Worm (Caenorhabditis elegans): ENCODE data around the gene set-30.

Gene set-30

DNA sequence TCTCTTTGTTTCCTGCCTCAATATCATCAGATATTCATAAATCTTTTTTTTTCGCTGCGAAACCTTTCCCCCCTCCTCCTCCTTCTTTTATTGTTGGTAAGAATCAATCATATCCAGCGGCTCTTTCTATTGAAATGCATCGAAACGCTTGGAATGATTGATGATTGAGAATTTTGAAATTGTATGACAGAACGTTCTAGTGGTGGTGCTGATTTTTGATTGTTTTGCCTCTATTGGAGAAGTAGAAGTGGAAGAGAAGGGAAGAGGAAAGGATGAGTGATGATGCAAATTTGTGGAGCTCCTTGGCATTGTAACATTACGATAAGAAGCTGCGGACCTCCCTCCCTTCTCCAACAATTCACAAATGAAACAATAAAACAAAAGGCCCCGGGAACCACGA is 33.5 kb upstream of the set-30 start:
- TF ChIP-seq B0019.2 (GFP tag; conservative IDR thresholded peaks at IDR 0.05) (no peak), repo-1 (tag; optimal IDR thresholded peaks at IDR 0.05) (no peak), F10E7.11 (tag; optimal IDR thresholded peaks at IDR 0.05) (no peak), nhr-27 (tag; optimal IDR thresholded peaks at IDR 0.05) (no peak), egl-44 (GFP tag; IDR thresholded peaks at IDR 0.05) (no peak), lir-1 (GFP tag; conservative IDR thresholded peaks at IDR 0.05) (no peak), ceh-91 (GFP tag; IDR thresholded peaks at IDR 0.05) (no peak), ztf-18 (tag; optimal IDR thresholded peaks at IDR 0.05) (no peak), F57C9.4 (tag; optimal IDR thresholded peaks at IDR 0.05) (no peak)

DNA sequence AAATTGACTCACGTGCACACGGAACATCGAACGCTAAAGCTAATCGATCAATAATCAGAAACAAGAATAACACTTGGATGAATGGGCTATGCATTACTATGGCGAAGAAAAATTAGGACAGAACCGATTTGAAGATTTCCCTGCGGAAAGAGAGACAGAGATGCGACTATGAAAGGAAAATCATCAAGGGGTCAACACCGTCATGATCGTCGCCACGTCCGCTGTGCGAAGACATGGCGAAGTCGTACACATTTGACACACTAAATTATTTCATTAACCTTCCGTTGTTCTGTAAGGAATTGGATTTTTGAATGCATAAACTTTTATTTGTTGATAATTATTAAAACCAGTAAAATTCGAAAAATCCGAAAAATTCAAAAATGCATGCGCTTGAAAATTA is 29.8 kb upstream of the set-30 start, which contains the start of gene M03F4.6:
TSS of gene M03F4.6 (minus strand) at position 101 of the 400 bp plus-strand sequence.
- TF ChIP-seq rpc-1 (optimal IDR thresholded peaks at IDR 0.05): no peak
- TF ChIP-seq rpc-1 (tag; optimal IDR thresholded peaks at IDR 0.05): no peak
- TF ChIP-seq nfya-2 (GFP tag; IDR thresholded peaks at IDR 0.05): no peak
- peak; percentile 42; the same call in 1 of the 2 replicates for TF ChIP-seq dox-1 (GFP tag; IDR thresholded peaks at IDR 0.05)
- no peak for TF ChIP-seq let-526 (GFP tag; IDR thresholded peaks at IDR 0.05)
- peak; percentile 11 for TF ChIP-seq ZK185.1 (tag; optimal IDR thresholded peaks at IDR 0.05; ENCODE audit: poor library complexity, severe bottlenecking)
- peak; percentile 61 for TF ChIP-seq atf-7 (tag; optimal IDR thresholded peaks at IDR 0.05)
- no peak for TF ChIP-seq nhr-80 (tag; optimal IDR thresholded peaks at IDR 0.05)
- no peak for TF ChIP-seq pbrm-1 (GFP tag; IDR thresholded peaks at IDR 0.05)
- no peak for TF ChIP-seq ceh-79 (tag; optimal IDR thresholded peaks at IDR 0.05)
- no peak for TF ChIP-seq mel-28 (tag; optimal IDR thresholded peaks at IDR 0.05; ENCODE audit: borderline replicate concordance)
- no peak for TF ChIP-seq C17E4.6 (GFP tag; IDR thresholded peaks at IDR 0.05)
- no peak for TF ChIP-seq mxl-1 (tag; optimal IDR thresholded peaks at IDR 0.05)
- no peak for TF ChIP-seq sptf-2 (GFP tag; optimal IDR thresholded peaks at IDR 0.05)
- no peak for TF ChIP-seq F39B2.1 (GFP tag; IDR thresholded peaks at IDR 0.05)
- 0 out of 2 replicates have a peak, but pooled peaks have one; percentile 27 for TF ChIP-seq egl-44 (GFP tag; IDR thresholded peaks at IDR 0.05)
- TF ChIP-seq bed-1 (GFP tag; IDR thresholded peaks at IDR 0.05): no peak
- TF ChIP-seq chd-7 (tag; optimal IDR thresholded peaks at IDR 0.05): peak; percentile 49
- TF ChIP-seq dpl-1 (GFP tag; optimal IDR thresholded peaks at IDR 0.05): no peak
- TF ChIP-seq ama-1 (optimal IDR thresholded peaks at IDR 0.05): peak; percentile 68
- no peak for TF ChIP-seq ama-1 (GFP tag; optimal IDR thresholded peaks at IDR 0.05)
- no peak for TF ChIP-seq hmg-1.2 (GFP tag; IDR thresholded peaks at IDR 0.05)
- no peak for TF ChIP-seq ets-4 (GFP tag; optimal IDR thresholded peaks at IDR 0.05)
- TF ChIP-seq ztf-25 (GFP tag; IDR thresholded peaks at IDR 0.05): no peak
- no peak for TF ChIP-seq snpc-4 (GFP tag; optimal IDR thresholded peaks at IDR 0.05)
- no peak for TF ChIP-seq snpc-4 (tag; optimal IDR thresholded peaks at IDR 0.05)
- TF ChIP-seq F10E7.11 (tag; optimal IDR thresholded peaks at IDR 0.05): no peak
- no peak for TF ChIP-seq efl-1 (GFP tag; optimal IDR thresholded peaks at IDR 0.05)
- 0 out of 2 replicates have a peak, but pooled peaks have one; percentile 72 for TF ChIP-seq Y56A3A.18 (GFP tag; IDR thresholded peaks at IDR 0.05)
- TF ChIP-seq K11D2.4 (GFP tag; IDR thresholded peaks at IDR 0.05): peak; percentile 53
- TF ChIP-seq F37B4.10 (GFP tag; IDR thresholded peaks at IDR 0.05): no peak
- TF ChIP-seq sdz-38 (tag; optimal IDR thresholded peaks at IDR 0.05): no peak
- TF ChIP-seq F22D6.2 (tag; optimal IDR thresholded peaks at IDR 0.05): no peak
- TF ChIP-seq attf-6 (GFP tag; IDR thresholded peaks at IDR 0.05): no peak
- no peak for TF ChIP-seq ztf-28 (GFP tag; IDR thresholded peaks at IDR 0.05)
- TF ChIP-seq F55B11.4 (tag; optimal IDR thresholded peaks at IDR 0.05; ENCODE audit: borderline replicate concordance, insufficient read depth): no peak
- TF ChIP-seq gei-17 (GFP tag; optimal IDR thresholded peaks at IDR 0.05): peak; percentile 6
- TF ChIP-seq Y53F4B.3 (GFP tag; IDR thresholded peaks at IDR 0.05): no peak
- no peak for TF ChIP-seq lsl-1 (GFP tag; optimal IDR thresholded peaks at IDR 0.05)
- no peak for TF ChIP-seq pha-4 (tag; optimal IDR thresholded peaks at IDR 0.05)
- no peak for TF ChIP-seq mcd-1 (GFP tag; IDR thresholded peaks at IDR 0.05)
- no peak for TF ChIP-seq aptf-2 (GFP tag; conservative IDR thresholded peaks at IDR 0.05)
- peak; percentile 53; the same call in 1 of the 2 replicates for TF ChIP-seq ekl-4 (GFP tag; IDR thresholded peaks at IDR 0.05)
- TF ChIP-seq ztf-18 (tag; optimal IDR thresholded peaks at IDR 0.05): no peak

Measured in whole organism, young adult.